Worm (Caenorhabditis elegans) whole organism, mixed stage, embryonic: ENCODE data around the gene Y97E10AR.1.
A peak's percentile ranks its signal among the peaks of the same experiment; 100 is the strongest.

Experiments used
- M03D4.4 ChIP-seq: sonication (generic microtip); optimal IDR thresholded peaks from 2 replicates; lab custom pipeline; 2017; ENCODE audit warnings: mild to moderate bottlenecking, missing genetic modification characterization, missing compliant biosample characterization
- bed-3 ChIP-seq: fragments of 200-800 bp; sonication (Bioruptor generic); optimal IDR thresholded peaks from 3 replicates; lab custom pipeline; 2018; ENCODE audit warnings: mild to moderate bottlenecking, missing genetic modification characterization, moderate library complexity, missing compliant biosample characterization
- blmp-1 ChIP-seq: fragments of 150-350 bp; optimal IDR thresholded peaks from 2 replicates; lab custom pipeline; 2014; ENCODE audit warnings: missing biosample characterization, missing genetic modification characterization
- ceh-39 ChIP-seq: fragments of 150-350 bp; optimal IDR thresholded peaks from 2 replicates; lab custom pipeline; 2014; ENCODE audit warnings: missing biosample characterization, missing genetic modification characterization
- ceh-43 ChIP-seq: fragments of 200-800 bp; sonication (Bioruptor generic); optimal IDR thresholded peaks from 2 replicates; lab custom pipeline; 2018; ENCODE audit warnings: mild to moderate bottlenecking, missing genetic modification characterization, moderate library complexity, missing compliant biosample characterization
- ces-1 ChIP-seq: fragments of 150-350 bp; optimal IDR thresholded peaks from 2 replicates; lab custom pipeline; 2014; ENCODE audit warnings: missing biosample characterization, missing genetic modification reagents, missing genetic modification characterization
- cnd-1 ChIP-seq: fragments of 200-800 bp; sonication (Bioruptor generic); optimal IDR thresholded peaks from 2 replicates; lab custom pipeline; 2018; ENCODE audit warnings: mild to moderate bottlenecking, missing genetic modification characterization, missing compliant biosample characterization
- drap-1 ChIP-seq: fragments of 200-800 bp; sonication (Bioruptor generic); optimal IDR thresholded peaks from 3 replicates; lab custom pipeline; 2018; ENCODE audit warnings: mild to moderate bottlenecking, missing genetic modification characterization, missing compliant biosample characterization
- elt-1 ChIP-seq: sonication (generic microtip); optimal IDR thresholded peaks from 2 replicates; lab custom pipeline; 2017; ENCODE audit warnings: missing genetic modification characterization, mild to moderate bottlenecking, missing compliant biosample characterization, antibody characterized with exemption, moderate library complexity, borderline replicate concordance; ENCODE audit not compliant: insufficient read depth
- elt-3 ChIP-seq: fragments of 150-350 bp; optimal IDR thresholded peaks from 2 replicates; lab custom pipeline; 2014; ENCODE audit warnings: missing biosample characterization, missing genetic modification characterization
- flh-1 ChIP-seq: fragments of 200-800 bp; sonication (Bioruptor generic); optimal IDR thresholded peaks from 2 replicates; lab custom pipeline; 2018; ENCODE audit warnings: mild to moderate bottlenecking, missing genetic modification characterization, moderate library complexity, missing compliant biosample characterization
- ham-2 ChIP-seq: fragments of 200-800 bp; sonication (Bioruptor generic); optimal IDR thresholded peaks from 2 replicates; lab custom pipeline; 2018; ENCODE audit warnings: mild to moderate bottlenecking, missing genetic modification characterization, missing compliant biosample characterization
- lin-13 ChIP-seq: fragments of 150-350 bp; optimal IDR thresholded peaks from 2 replicates; lab custom pipeline; 2014; ENCODE audit warnings: missing biosample characterization, missing genetic modification characterization
- lin-32 ChIP-seq: fragments of 200-800 bp; sonication (Bioruptor generic); optimal IDR thresholded peaks from 2 replicates; lab custom pipeline; 2018; ENCODE audit warnings: mild to moderate bottlenecking, missing genetic modification characterization, missing compliant biosample characterization
- lsy-2 ChIP-seq: fragments of 150-350 bp; optimal IDR thresholded peaks from 2 replicates; lab custom pipeline; 2014; ENCODE audit warnings: missing biosample characterization, missing genetic modification characterization
- mab-5 ChIP-seq: fragments of 150-350 bp; optimal IDR thresholded peaks from 2 replicates; lab custom pipeline; 2014; ENCODE audit warnings: missing biosample characterization, missing genetic modification characterization
- mep-1 ChIP-seq: fragments of 150-350 bp; optimal IDR thresholded peaks from 2 replicates; lab custom pipeline; 2017; ENCODE audit warnings: missing biosample characterization, missing genetic modification reagents, missing genetic modification characterization, inconsistent platforms
- nhr-2 ChIP-seq: fragments of 150-350 bp; optimal IDR thresholded peaks from 2 replicates; lab custom pipeline; 2014; ENCODE audit warnings: missing biosample characterization, missing genetic modification characterization
- nhr-76 ChIP-seq: sonication (generic microtip); optimal IDR thresholded peaks from 2 replicates; lab custom pipeline; 2017; ENCODE audit warnings: missing biosample characterization, missing genetic modification characterization
- pha-4 ChIP-seq: fragments of 150-350 bp; optimal IDR thresholded peaks from 2 replicates; lab custom pipeline; 2018; ENCODE audit warnings: missing biosample characterization, missing genetic modification reagents, missing genetic modification characterization
- sem-2 ChIP-seq: fragments of 200-800 bp; sonication (Bioruptor generic); optimal IDR thresholded peaks from 2 replicates; lab custom pipeline; 2018; ENCODE audit warnings: mild to moderate bottlenecking, missing genetic modification characterization, missing compliant biosample characterization
- snpc-4 ChIP-seq: fragments of 150-350 bp; optimal IDR thresholded peaks from 2 replicates; lab custom pipeline; 2014; ENCODE audit warnings: missing biosample characterization, missing genetic modification characterization
- sptf-1 ChIP-seq: sonication (generic microtip); optimal IDR thresholded peaks from 2 replicates; lab custom pipeline; 2017; ENCODE audit warnings: mild to moderate bottlenecking, missing genetic modification characterization, moderate library complexity, missing compliant biosample characterization
- tbx-8 ChIP-seq: fragments of 200-800 bp; sonication (Bioruptor generic); optimal IDR thresholded peaks from 2 replicates; lab custom pipeline; 2018; ENCODE audit warnings: mild to moderate bottlenecking, missing genetic modification characterization, moderate library complexity, missing compliant biosample characterization
- unc-39 ChIP-seq: fragments of 150-350 bp; optimal IDR thresholded peaks from 2 replicates; lab custom pipeline; 2014; ENCODE audit warnings: missing biosample characterization, missing genetic modification characterization
- unc-62 ChIP-seq: fragments of 150-350 bp; optimal IDR thresholded peaks from 2 replicates; lab custom pipeline; 2014; ENCODE audit warnings: missing biosample characterization, missing genetic modification reagents, missing genetic modification characterization
- zip-8 ChIP-seq: fragments of 150-350 bp; optimal IDR thresholded peaks from 2 replicates; lab custom pipeline; 2014; ENCODE audit warnings: missing biosample characterization, missing genetic modification characterization
- ztf-11 ChIP-seq: fragments of 150-350 bp; optimal IDR thresholded peaks from 2 replicates; lab custom pipeline; 2014; ENCODE audit warnings: missing biosample characterization, missing genetic modification characterization

Y97E10AR.1 gene

ce11 chrV:8040247-8041084, 39.2 kb downstream of the Y97E10AR.1 start:
- TF ChIP-seq tbx-8 (GFP tag; lab: Kevin White, UChicago) (peak; percentile 38), unc-62 (GFP tag; lab: Kevin White, UChicago) (peak; percentile 43), blmp-1 (tag; lab: Kevin White, UChicago) (peak; percentile 70), bed-3 (GFP tag; lab: Kevin White, UChicago) (no peak), elt-3 (tag; lab: Kevin White, UChicago) (peak; percentile 52), mep-1 (tag; lab: Kevin White, UChicago) (no peak)

- TF ChIP-seq lsy-2 (no peak), flh-1 (no peak), bed-3 (GFP tag; lab: Kevin White, UChicago) (no peak), snpc-4 (tag; lab: Kevin White, UChicago) (no peak), nhr-2 (tag; lab: Kevin White, UChicago) (no peak), nhr-76 (tag; lab: Kevin White, UChicago) (no peak), sem-2 (GFP tag; lab: Kevin White, UChicago) (no peak)
Observed at ce11 chrV:8041336-8041868, 40.1 kb downstream of the Y97E10AR.1 start.

ce11 chrV:8043664-8044063, 42.4 kb downstream of the Y97E10AR.1 start:
- TF ChIP-seq elt-1 (tag; lab: Kevin White, UChicago) (peak; percentile 38), drap-1 (GFP tag; lab: Kevin White, UChicago) (no peak)

ce11 chrV:8044957-8045356, 43.7 kb downstream of the Y97E10AR.1 start:
- TF ChIP-seq elt-1 (tag; lab: Kevin White, UChicago) (peak; percentile 54), unc-62 (GFP tag; lab: Kevin White, UChicago) (peak; percentile 49), drap-1 (GFP tag; lab: Kevin White, UChicago) (no peak), nhr-2 (tag; lab: Kevin White, UChicago) (peak; percentile 49), unc-39 (tag; lab: Kevin White, UChicago) (no peak), ham-2 (peak; percentile 51), tbx-8 (GFP tag; lab: Kevin White, UChicago) (no peak)

DNA sequence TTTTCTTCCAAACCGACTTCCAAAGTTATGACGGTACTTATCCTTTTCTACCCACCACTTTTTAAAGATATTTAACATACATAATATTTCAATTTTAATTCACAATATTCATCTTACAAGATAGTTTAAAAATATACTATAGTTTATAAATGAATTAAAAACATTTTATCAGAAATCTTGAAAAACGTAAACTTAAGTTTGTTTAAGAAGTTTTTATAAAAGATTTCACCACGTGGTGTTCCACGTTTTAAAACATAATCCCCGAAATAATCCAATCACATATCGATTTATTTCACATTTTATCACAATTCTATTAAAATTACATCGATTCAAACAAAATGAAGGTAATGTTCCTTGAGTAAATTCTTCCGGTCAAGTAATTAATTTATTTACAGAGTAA, 45.4 kb downstream of the Y97E10AR.1 start, which contains the start of gene ZC513.3:
ZC513.3 (plus strand) TSS at position 301 of the 400 bp plus-strand sequence.
- TF ChIP-seq cnd-1 (tag; lab: Kevin White, UChicago), result no peak

DNA sequence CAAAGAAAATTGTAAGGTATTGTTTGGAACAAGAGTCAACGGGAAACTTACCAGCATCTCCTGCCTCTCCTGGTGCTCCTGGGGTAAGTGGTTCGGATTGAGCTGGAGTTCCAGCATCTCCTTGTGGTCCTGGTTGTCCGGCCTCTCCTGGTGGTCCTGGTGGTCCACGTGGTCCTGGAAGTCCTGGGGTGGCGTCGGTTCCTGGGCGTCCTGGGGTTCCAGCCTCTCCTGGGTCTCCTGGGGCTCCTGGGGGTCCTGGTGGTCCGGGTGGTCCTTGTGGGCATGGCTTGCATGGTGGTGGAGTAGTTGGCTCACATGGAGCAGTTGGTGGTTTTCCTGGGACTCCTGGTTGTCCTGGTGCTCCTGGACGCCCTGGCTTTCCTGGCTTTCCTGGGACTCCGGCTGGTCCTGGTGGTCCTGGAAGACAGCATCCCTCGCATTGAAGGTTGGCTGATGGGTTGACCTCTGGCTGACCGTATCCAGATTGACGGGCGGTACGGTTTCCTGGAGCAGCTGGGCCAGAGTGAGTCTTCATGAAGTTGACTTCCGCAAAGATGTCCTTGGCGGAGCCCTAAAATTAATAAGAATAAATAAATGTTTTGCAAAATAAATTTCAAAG, 48.9 kb downstream of the Y97E10AR.1 start:
- TF ChIP-seq ham-2 (no peak), ceh-43 (GFP tag; lab: Kevin White, UChicago) (no peak), drap-1 (GFP tag; lab: Kevin White, UChicago) (no peak), unc-39 (tag; lab: Kevin White, UChicago) (no peak), bed-3 (GFP tag; lab: Kevin White, UChicago) (no peak), ces-1 (GFP tag; lab: Kevin White, UChicago) (no peak), unc-62 (GFP tag; lab: Kevin White, UChicago) (no peak), sptf-1 (tag; lab: Kevin White, UChicago) (no peak), pha-4 (no peak), lsy-2 (no peak), ceh-39 (tag; lab: Kevin White, UChicago) (no peak), lin-32 (GFP tag; lab: Kevin White, UChicago) (no peak), nhr-2 (tag; lab: Kevin White, UChicago) (no peak), cnd-1 (tag; lab: Kevin White, UChicago) (no peak)

- TF ChIP-seq ztf-11 (tag; lab: Kevin White, UChicago), result no peak
- no peak for TF ChIP-seq nhr-2 (tag; lab: Kevin White, UChicago)
- no peak for TF ChIP-seq bed-3 (GFP tag; lab: Kevin White, UChicago)
- TF ChIP-seq lsy-2, result no peak
- no peak for TF ChIP-seq unc-62 (GFP tag; lab: Kevin White, UChicago)
- no peak for TF ChIP-seq ham-2
- no peak for TF ChIP-seq mab-5 (tag; lab: Kevin White, UChicago)
- no peak for TF ChIP-seq lin-13 (tag; lab: Kevin White, UChicago)
- no peak for TF ChIP-seq ces-1 (GFP tag; lab: Kevin White, UChicago)
- TF ChIP-seq M03D4.4 (tag; lab: Kevin White, UChicago), result no peak
- no peak for TF ChIP-seq zip-8 (tag; lab: Kevin White, UChicago)
- no peak for TF ChIP-seq ceh-39 (tag; lab: Kevin White, UChicago)
- TF ChIP-seq tbx-8 (GFP tag; lab: Kevin White, UChicago), result no peak
Observed at ce11 chrV:8050811-8051210, 49.5 kb downstream of the Y97E10AR.1 start, which contains the start of gene col-43. col-43 (minus strand) TSS chrV:8050911.
